Worm (Caenorhabditis elegans) whole organism, L1 larva: Measurements from ENCODE around the gene C39B10.7.

Experiments
- alr-1 ChIP-seq: fragments of 200-800 bp; sonication (Bioruptor generic); optimal IDR thresholded peaks from 2 replicates; lab custom pipeline; 2018; ENCODE audit warnings: borderline replicate concordance, mild to moderate bottlenecking, missing genetic modification characterization, missing compliant biosample characterization
- egl-27 ChIP-seq, 2 experiments: fragments of 150-350 bp in 1 of 2; sonication (generic microtip); optimal IDR thresholded peaks; 3 replicates each; lab custom pipeline; 2017 to 2018; ENCODE audit warnings: missing biosample characterization in 2 of 2, missing genetic modification characterization in 2 of 2, missing genetic modification reagents in 2 of 2
- hlh-4 ChIP-seq: sonication (generic microtip); optimal IDR thresholded peaks from 2 replicates; lab custom pipeline; 2016; ENCODE audit warnings: mild to moderate bottlenecking, missing genetic modification characterization, missing compliant biosample characterization
- nhr-71 ChIP-seq: sonication (generic microtip); optimal IDR thresholded peaks from 2 replicates; lab custom pipeline; 2016; ENCODE audit warnings: mild to moderate bottlenecking, missing genetic modification characterization, moderate library complexity, missing compliant biosample characterization
- snpc-4 ChIP-seq: fragments of 150-350 bp; optimal IDR thresholded peaks from 2 replicates; lab custom pipeline; 2014; ENCODE audit warnings: missing biosample characterization, missing genetic modification characterization
- unc-62 ChIP-seq: fragments of 150-350 bp; optimal IDR thresholded peaks from 2 replicates; lab custom pipeline; 2014; ENCODE audit warnings: missing biosample characterization, missing genetic modification reagents, missing genetic modification characterization
- ztf-11 ChIP-seq, 2 experiments: sonication (generic microtip); optimal IDR thresholded peaks; 2 replicates each; lab custom pipeline; 2016 to 2017; ENCODE audit warnings: missing genetic modification characterization in 2 of 2, missing biosample characterization in 1 of 2, missing compliant biosample characterization in 1 of 2
- ztf-4 ChIP-seq: fragments of 150-350 bp; optimal IDR thresholded peaks from 2 replicates; lab custom pipeline; 2014; ENCODE audit warnings: missing biosample characterization, missing genetic modification characterization

- TF ChIP-seq alr-1 (tag; lab: Kevin White, UChicago) (no peak), hlh-4 (tag; lab: Kevin White, UChicago) (no peak), nhr-71 (tag; lab: Kevin White, UChicago) (no peak), snpc-4 (no peak), ztf-4 (tag; lab: Kevin White, UChicago) (no peak), unc-62 (no peak), ztf-11 (tag; optimal IDR thresholded peaks at IDR 0.05; lab: Kevin White, UChicago) (no peak), egl-27 (tag; optimal IDR thresholded peaks at IDR 0.05; lab: Kevin White, UChicago) (no peak)
Measured at ce11 chrX:10505193-10505592, 28.5 kb downstream of the C39B10.7 start.
